Worm (Caenorhabditis elegans) whole organism, L4/young adult: ENCODE data around the gene C08F1.12.
"Not testable (repeated sequence)": the region's sequence is repeated elsewhere in the genome, so short reads cannot be mapped to it uniquely, and the experiment has no call there.

Experiments used
- W03F9.2 ChIP-seq: fragments of 150-350 bp; optimal IDR thresholded peaks from 2 replicates; lab custom pipeline; 2014; ENCODE audit warnings: missing biosample characterization, missing genetic modification characterization
- dao-5 ChIP-seq: sonication (generic microtip); optimal IDR thresholded peaks from 2 replicates; lab custom pipeline; 2016; ENCODE audit warnings: missing genotype, missing genetic modification characterization, moderate library complexity, missing compliant biosample characterization
- him-1 ChIP-seq: sonication (generic microtip); optimal IDR thresholded peaks from 2 replicates; lab custom pipeline; 2016; ENCODE audit warnings: missing genotype, missing genetic modification reagents, missing genetic modification characterization, missing compliant biosample characterization

ce11 chrII:1854094-1854493 is 47.8 kb upstream of the C08F1.12 start, which contains the start of gene fbxb-95:
- TF ChIP-seq dao-5, W03F9.2, him-1 (tag; lab: Kevin White, UChicago): not testable (repeated sequence)
